Fruit fly (Drosophila melanogaster): Measurements from ENCODE around the gene CG7044.

DNA sequence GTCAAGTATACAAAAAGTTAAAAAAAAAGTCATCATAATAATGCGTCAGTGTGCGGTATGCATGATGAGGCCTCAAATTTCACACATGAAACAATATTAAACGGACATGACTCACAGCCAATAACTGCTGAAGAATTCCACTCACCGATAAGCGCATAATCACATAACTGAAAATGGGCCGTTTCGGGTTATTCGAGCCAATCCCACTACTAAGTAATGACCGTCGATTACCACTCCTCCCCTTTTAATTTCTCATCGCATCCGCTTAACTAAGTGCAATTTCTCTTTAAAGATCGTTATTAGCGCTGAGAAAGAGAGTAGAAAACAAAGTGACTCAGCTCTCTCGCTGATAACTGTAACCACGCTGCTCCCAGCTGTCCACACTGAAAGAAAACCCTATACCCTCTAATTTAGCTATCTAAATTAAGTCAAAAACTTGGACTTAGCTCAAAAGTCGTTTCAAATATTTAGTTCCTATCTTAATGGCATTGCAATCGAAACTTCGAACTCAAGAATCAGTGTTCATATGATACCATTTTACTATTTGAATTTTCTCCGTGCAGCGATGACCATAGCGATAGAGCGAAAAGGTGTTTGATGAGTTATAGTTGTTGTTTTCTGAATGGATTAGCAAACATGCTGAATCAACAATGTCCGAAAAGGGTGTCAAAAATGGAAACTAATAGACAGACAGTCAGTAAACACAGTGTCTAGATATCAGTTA, 11.4 kb upstream of the CG7044 start:
- no peak for TF ChIP-seq Dll (optimal IDR thresholded peaks at IDR 0.05)
- TF ChIP-seq usp (GFP tag; optimal IDR thresholded peaks at IDR 0.05), result no peak
- no peak for TF ChIP-seq EcR (GFP tag; optimal IDR thresholded peaks at IDR 0.05)
- TF ChIP-seq psq (optimal IDR thresholded peaks at IDR 0.05), result no peak
- no peak for TF ChIP-seq CG8478 (optimal IDR thresholded peaks at IDR 0.05)
